Worm (Caenorhabditis elegans): ENCODE measurements around the gene T06E4.21.

Gene T06E4.21

DNA sequence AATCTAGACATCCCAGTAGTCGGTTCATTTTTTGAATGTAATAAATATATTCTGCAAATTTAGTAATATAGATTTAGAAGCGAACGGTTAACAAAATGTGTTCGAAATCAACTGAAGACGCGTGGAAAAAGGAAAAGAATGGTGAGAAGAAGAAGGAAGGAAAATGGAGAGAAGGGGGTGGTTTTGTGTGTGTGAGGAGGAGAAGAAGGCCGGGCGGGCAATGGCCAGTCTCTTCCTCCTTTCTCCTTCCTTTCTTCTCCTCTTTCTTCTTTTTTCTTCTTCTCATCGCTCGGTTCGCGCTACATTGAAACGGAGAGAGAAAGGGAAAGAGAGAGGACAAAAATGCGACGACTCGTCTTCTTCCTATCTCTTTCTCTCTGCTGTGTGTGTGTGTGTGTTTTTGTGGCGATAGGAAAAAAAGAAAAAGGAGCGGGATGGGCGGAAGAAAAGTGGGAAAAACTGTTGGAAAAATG is 40.8 kb downstream of the T06E4.21 start, which contains the start of gene ztf-9 (continued):
- TF ChIP-seq lin-11 (tag; optimal IDR thresholded peaks at IDR 0.05), result no peak
- peak; percentile 11 for TF ChIP-seq ets-4 (tag; optimal IDR thresholded peaks at IDR 0.05)
- no peak for TF ChIP-seq ceh-30 (tag; optimal IDR thresholded peaks at IDR 0.05)

DNA sequence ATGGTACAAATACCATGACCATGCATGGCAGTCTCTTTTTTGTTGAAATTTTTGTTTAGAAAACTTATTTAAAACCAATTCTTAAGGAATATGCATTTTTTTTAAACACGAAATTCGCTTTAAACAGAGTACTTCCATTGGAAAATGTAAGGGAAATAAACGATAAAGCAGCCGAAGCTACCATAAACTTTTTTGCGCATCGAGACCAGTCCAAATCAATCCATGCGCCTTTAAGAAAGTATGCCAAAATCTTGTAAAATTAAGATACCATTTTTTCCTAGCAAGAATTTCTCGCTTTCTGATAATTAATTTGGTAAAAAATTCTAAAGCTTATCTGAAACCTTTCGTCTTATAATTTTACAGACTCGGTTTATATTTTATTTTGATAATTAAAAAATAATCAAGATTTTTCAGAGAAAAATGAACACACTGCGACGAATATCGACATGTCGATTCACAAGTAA is 41.3 kb downstream of the T06E4.21 start, which contains the start of gene ZK287.7:
Gene ZK287.7 (plus strand): TSS at position 414 of the 464 bp plus-strand sequence.
- no peak for TF ChIP-seq nfya-1 (tag; optimal IDR thresholded peaks at IDR 0.05)
- no peak for TF ChIP-seq tbx-2 (tag; optimal IDR thresholded peaks at IDR 0.05)
- TF ChIP-seq ztf-16 (tag; optimal IDR thresholded peaks at IDR 0.05), result no peak
- no peak for TF ChIP-seq unc-55 (GFP tag; optimal IDR thresholded peaks at IDR 0.05)
- TF ChIP-seq fax-1 (tag; optimal IDR thresholded peaks at IDR 0.05), result no peak
- no peak for TF ChIP-seq unc-42 (tag; optimal IDR thresholded peaks at IDR 0.05)
- TF ChIP-seq ceh-19 (GFP tag; optimal IDR thresholded peaks at IDR 0.05), result no peak
- no peak for TF ChIP-seq K09A11.1 (tag; optimal IDR thresholded peaks at IDR 0.05; ENCODE audit: insufficient read depth)

DNA sequence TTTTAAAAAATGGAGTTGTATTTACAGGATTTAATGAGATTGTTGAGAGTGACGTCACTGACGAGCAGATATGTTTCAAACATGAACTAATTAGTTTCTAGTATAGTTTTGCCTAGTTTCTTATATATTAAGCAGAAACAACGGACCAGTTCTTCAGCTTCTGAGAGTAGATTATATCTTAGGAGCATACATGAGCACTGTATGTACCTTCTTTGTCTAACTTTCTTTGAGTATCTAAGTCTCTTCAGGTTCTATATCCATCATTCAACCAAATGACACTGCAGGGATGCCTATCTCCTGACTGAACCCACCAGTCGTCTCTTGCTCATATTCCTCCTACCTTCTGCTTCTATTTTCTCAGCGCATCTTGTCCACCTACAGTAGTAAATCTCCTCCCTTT is 45.3 kb downstream of the T06E4.21 start, which contains the start of gene her-1:
Gene her-1 (plus strand): TSS at position 301 of the 400 bp plus-strand sequence.
- no peak for TF ChIP-seq elt-2 (tag; optimal IDR thresholded peaks at IDR 0.05)
- TF ChIP-seq odd-2 (tag; optimal IDR thresholded peaks at IDR 0.05), result no peak
- TF ChIP-seq ceh-6 (GFP tag; optimal IDR thresholded peaks at IDR 0.05), result no peak
- no peak for TF ChIP-seq unc-55 (GFP tag; optimal IDR thresholded peaks at IDR 0.05)
- TF ChIP-seq Y22D7AL.16 (tag; optimal IDR thresholded peaks at IDR 0.05), result no peak
- TF ChIP-seq ceh-14 (tag; optimal IDR thresholded peaks at IDR 0.05), result no peak
- no peak for TF ChIP-seq ama-1 (optimal IDR thresholded peaks at IDR 0.05)
- no peak for TF ChIP-seq pat-9 (tag; optimal IDR thresholded peaks at IDR 0.05)
- TF ChIP-seq C08G9.2 (tag; optimal IDR thresholded peaks at IDR 0.05), result no peak
- TF ChIP-seq sox-2 (GFP tag; IDR thresholded peaks at IDR 0.05), result no peak
- TF ChIP-seq nfya-1 (tag; optimal IDR thresholded peaks at IDR 0.05), result no peak
- TF ChIP-seq dve-1 (tag; optimal IDR thresholded peaks at IDR 0.05), result no peak
- no peak for TF ChIP-seq che-1 (tag; optimal IDR thresholded peaks at IDR 0.05)
- TF ChIP-seq pag-3 (tag; optimal IDR thresholded peaks at IDR 0.05; ENCODE audit: borderline replicate concordance), result no peak
- TF ChIP-seq nhr-11 (tag; optimal IDR thresholded peaks at IDR 0.05), result no peak
- TF ChIP-seq hlh-30 (tag; optimal IDR thresholded peaks at IDR 0.05; ENCODE audit: insufficient read depth), result no peak
- TF ChIP-seq ceh-45 (GFP tag; IDR thresholded peaks at IDR 0.05), result no peak
- TF ChIP-seq gmeb-2 (tag; optimal IDR thresholded peaks at IDR 0.05), result no peak

DNA sequence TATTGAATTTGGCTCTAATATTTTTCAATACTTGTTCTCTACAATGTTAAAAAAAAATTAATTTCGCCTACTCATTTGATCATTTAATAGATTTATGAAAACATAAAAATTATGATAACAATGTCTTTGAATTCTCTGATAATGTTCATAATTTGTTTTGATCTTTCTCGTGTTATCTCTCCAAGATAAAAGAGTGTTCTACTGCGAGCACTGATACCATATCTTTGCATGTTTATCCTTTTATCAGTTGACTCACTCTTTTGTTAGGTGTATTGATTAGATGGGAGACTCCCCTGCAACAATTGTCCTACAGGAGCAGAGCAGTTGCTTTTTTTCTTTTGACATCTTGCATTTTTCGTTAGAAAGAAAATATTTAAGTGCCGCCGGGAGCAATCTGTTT is 47.8 kb downstream of the T06E4.21 start:
- no peak for TF ChIP-seq nhr-232 (tag; optimal IDR thresholded peaks at IDR 0.05)
- TF ChIP-seq elt-2 (tag; optimal IDR thresholded peaks at IDR 0.05), result peak; percentile 99

All from whole organism, late embryonic.